Worm (Caenorhabditis elegans) whole organism, L3 larva: Measurements from ENCODE around the gene magu-2.

Experiments used
- ZK546.5 ChIP-seq: sonication (generic microtip); optimal IDR thresholded peaks from 2 replicates; lab custom pipeline; 2017; ENCODE audit warnings: missing biosample characterization, missing genetic modification characterization
- ceh-9 ChIP-seq: sonication (generic microtip); optimal IDR thresholded peaks from 2 replicates; lab custom pipeline; 2018; ENCODE audit warnings: missing biosample characterization, missing genetic modification characterization
- egl-27 ChIP-seq: sonication (generic microtip); optimal IDR thresholded peaks from 4 replicates; lab custom pipeline; 2017; ENCODE audit warnings: missing biosample characterization, missing genetic modification reagents, missing genetic modification characterization
- fkh-10 ChIP-seq: sonication (generic microtip); optimal IDR thresholded peaks from 2 replicates; lab custom pipeline; 2017; ENCODE audit warnings: missing biosample characterization, missing genetic modification reagents, missing genetic modification characterization
- lin-15B ChIP-seq: fragments of 150-350 bp; optimal IDR thresholded peaks from 2 replicates; lab custom pipeline; 2014; ENCODE audit warnings: missing biosample characterization, missing genetic modification characterization
- nhr-11 ChIP-seq: fragments of 150-350 bp; optimal IDR thresholded peaks from 2 replicates; lab custom pipeline; 2014; ENCODE audit warnings: missing biosample characterization, missing genetic modification characterization
- nhr-25 ChIP-seq: sonication (generic microtip); optimal IDR thresholded peaks from 2 replicates; lab custom pipeline; 2017; ENCODE audit warnings: missing biosample characterization, missing genetic modification characterization
- nhr-77 ChIP-seq: fragments of 150-350 bp; optimal IDR thresholded peaks from 2 replicates; lab custom pipeline; 2014; ENCODE audit warnings: missing biosample characterization, missing genetic modification characterization
- snpc-4 ChIP-seq: fragments of 150-350 bp; optimal IDR thresholded peaks from 2 replicates; lab custom pipeline; 2014; ENCODE audit warnings: missing biosample characterization, missing genetic modification characterization
- zag-1 ChIP-seq: fragments of 150-350 bp; optimal IDR thresholded peaks from 2 replicates; lab custom pipeline; 2014; ENCODE audit warnings: missing biosample characterization, missing genetic modification characterization

DNA sequence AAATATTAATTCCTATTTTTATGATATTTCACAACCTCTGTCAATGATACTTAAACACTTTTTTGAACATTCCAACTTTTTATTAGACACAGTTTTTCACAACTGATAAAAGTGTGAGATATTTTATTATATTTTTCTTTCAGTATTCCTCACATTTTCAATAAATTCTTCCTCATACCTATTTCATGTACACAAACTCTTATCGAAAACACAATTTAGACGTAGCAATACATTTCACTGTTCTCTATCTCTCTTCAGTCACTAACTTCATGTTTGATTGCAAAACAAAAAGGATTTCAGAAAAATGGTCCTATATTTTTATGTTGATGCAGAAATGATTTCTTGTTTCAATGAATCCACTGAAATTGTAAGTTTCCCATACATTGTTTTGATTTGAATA is 55.0 kb downstream of the magu-2 start, which contains the start of gene B0507.6:
- TF ChIP-seq ceh-9 (tag; lab: Kevin White, UChicago) (no peak), snpc-4 (tag; lab: Kevin White, UChicago) (no peak), ZK546.5 (tag; lab: Kevin White, UChicago) (no peak), nhr-77 (tag; lab: Kevin White, UChicago) (no peak), fkh-10 (GFP tag; lab: Kevin White, UChicago) (no peak), zag-1 (no peak), nhr-11 (no peak), lin-15B (tag; lab: Kevin White, UChicago) (no peak), egl-27 (tag; lab: Kevin White, UChicago) (no peak), nhr-25 (tag; lab: Kevin White, UChicago) (no peak)
